Worm (Caenorhabditis elegans): ENCODE data around the gene str-32.

Gene str-32

ce11 chrV:4844591-4844990 is 36.7 kb downstream of the str-32 start, which contains the start of gene abhd-5.2:
Gene abhd-5.2, plus strand, starts transcription at chrV:4844685.
- TF ChIP-seq hmg-4 (GFP tag; optimal IDR thresholded peaks at IDR 0.05): no peak
- TF ChIP-seq scrt-1 (GFP tag; IDR thresholded peaks at IDR 0.05): no peak
- no peak for TF ChIP-seq tbx-11 (GFP tag; IDR thresholded peaks at IDR 0.05)
- TF ChIP-seq tra-4 (tag; optimal IDR thresholded peaks at IDR 0.05): no peak
- no peak for TF ChIP-seq ets-7 (tag; optimal IDR thresholded peaks at IDR 0.05)
- no peak for TF ChIP-seq hmbx-1 (tag; optimal IDR thresholded peaks at IDR 0.05)
- TF ChIP-seq ceh-36 (tag; optimal IDR thresholded peaks at IDR 0.05): no peak
- TF ChIP-seq flt-1 (GFP tag; IDR thresholded peaks at IDR 0.05): no peak
- TF ChIP-seq sea-1 (GFP tag; conservative IDR thresholded peaks at IDR 0.05): no peak
- no peak for TF ChIP-seq ceh-13 (GFP tag; optimal IDR thresholded peaks at IDR 0.05)
- TF ChIP-seq ama-1 (optimal IDR thresholded peaks at IDR 0.05): no peak
- TF ChIP-seq B0310.2 (tag; optimal IDR thresholded peaks at IDR 0.05): no peak
- TF ChIP-seq hnd-1 (tag; optimal IDR thresholded peaks at IDR 0.05): no peak
- no peak for TF ChIP-seq F13C5.2 (tag; optimal IDR thresholded peaks at IDR 0.05)
- TF ChIP-seq aly-1 (tag; optimal IDR thresholded peaks at IDR 0.05): no peak
- no peak for TF ChIP-seq pes-1 (GFP tag; IDR thresholded peaks at IDR 0.05)

- TF ChIP-seq tra-4 (tag; optimal IDR thresholded peaks at IDR 0.05) (no peak), aly-1 (tag; optimal IDR thresholded peaks at IDR 0.05) (no peak), flt-1 (GFP tag; IDR thresholded peaks at IDR 0.05) (no peak), scrt-1 (GFP tag; IDR thresholded peaks at IDR 0.05) (no peak), B0310.2 (tag; optimal IDR thresholded peaks at IDR 0.05) (no peak), tbx-37 (GFP tag; conservative IDR thresholded peaks at IDR 0.05) (no peak), hnd-1 (tag; optimal IDR thresholded peaks at IDR 0.05) (no peak), tbx-11 (GFP tag; IDR thresholded peaks at IDR 0.05) (no peak), F13C5.2 (tag; optimal IDR thresholded peaks at IDR 0.05) (no peak), ceh-36 (tag; optimal IDR thresholded peaks at IDR 0.05) (no peak), hmg-4 (GFP tag; optimal IDR thresholded peaks at IDR 0.05) (no peak), ets-7 (tag; optimal IDR thresholded peaks at IDR 0.05) (no peak), ama-1 (optimal IDR thresholded peaks at IDR 0.05) (no peak), hmbx-1 (tag; optimal IDR thresholded peaks at IDR 0.05) (no peak), sea-1 (GFP tag; conservative IDR thresholded peaks at IDR 0.05) (no peak), ceh-13 (GFP tag; optimal IDR thresholded peaks at IDR 0.05) (no peak), pes-1 (GFP tag; IDR thresholded peaks at IDR 0.05) (no peak)
These were observed 38.7 kb downstream of the str-32 start, which contains the start of the genes cwp-2 and cwp-3 for ce11 chrV:4842544-4842943. Gene cwp-2, minus strand, starts transcription at chrV:4842644. Gene cwp-3, plus strand, starts transcription at chrV:4842836.

ce11 chrV:4841179-4841578 is 40.1 kb downstream of the str-32 start, which contains the start of gene cwp-1:
Gene cwp-1, minus strand, starts transcription at chrV:4841279.
- TF ChIP-seq tbx-11 (GFP tag; IDR thresholded peaks at IDR 0.05) (no peak), B0310.2 (tag; optimal IDR thresholded peaks at IDR 0.05) (no peak), ceh-13 (GFP tag; optimal IDR thresholded peaks at IDR 0.05) (no peak), tbx-37 (GFP tag; conservative IDR thresholded peaks at IDR 0.05) (no peak), ama-1 (optimal IDR thresholded peaks at IDR 0.05) (no peak), hmbx-1 (tag; optimal IDR thresholded peaks at IDR 0.05) (no peak), hmg-4 (GFP tag; optimal IDR thresholded peaks at IDR 0.05) (no peak), pes-1 (GFP tag; IDR thresholded peaks at IDR 0.05) (no peak), aly-1 (tag; optimal IDR thresholded peaks at IDR 0.05) (no peak)

- no peak for TF ChIP-seq B0310.2 (tag; optimal IDR thresholded peaks at IDR 0.05)
- no peak for TF ChIP-seq tbx-11 (GFP tag; IDR thresholded peaks at IDR 0.05)
- TF ChIP-seq sea-1 (GFP tag; conservative IDR thresholded peaks at IDR 0.05): no peak
- TF ChIP-seq scrt-1 (GFP tag; IDR thresholded peaks at IDR 0.05): no peak
- TF ChIP-seq pes-1 (GFP tag; IDR thresholded peaks at IDR 0.05): no peak
- TF ChIP-seq ceh-13 (GFP tag; optimal IDR thresholded peaks at IDR 0.05): no peak
- TF ChIP-seq ama-1 (optimal IDR thresholded peaks at IDR 0.05): no peak
- TF ChIP-seq ceh-36 (tag; optimal IDR thresholded peaks at IDR 0.05): no peak
- no peak for TF ChIP-seq ets-7 (tag; optimal IDR thresholded peaks at IDR 0.05)
- no peak for TF ChIP-seq hmbx-1 (tag; optimal IDR thresholded peaks at IDR 0.05)
- no peak for TF ChIP-seq tra-4 (tag; optimal IDR thresholded peaks at IDR 0.05)
These were observed 41.4 kb downstream of the str-32 start, which contains the start of gene nas-9 for ce11 chrV:4839913-4840312. Gene nas-9, minus strand, starts transcription at chrV:4840013.

ce11 chrV:4834277-4834676 is 47.0 kb downstream of the str-32 start, which contains the start of gene C37H5.14:
Gene C37H5.14, minus strand, starts transcription at chrV:4834377.
- no peak for TF ChIP-seq aly-1 (tag; optimal IDR thresholded peaks at IDR 0.05)
- no peak for TF ChIP-seq scrt-1 (GFP tag; IDR thresholded peaks at IDR 0.05)

Measured in whole organism, early embryonic.